Worm (Caenorhabditis elegans): ENCODE data around the gene B0035.18.

DNA sequence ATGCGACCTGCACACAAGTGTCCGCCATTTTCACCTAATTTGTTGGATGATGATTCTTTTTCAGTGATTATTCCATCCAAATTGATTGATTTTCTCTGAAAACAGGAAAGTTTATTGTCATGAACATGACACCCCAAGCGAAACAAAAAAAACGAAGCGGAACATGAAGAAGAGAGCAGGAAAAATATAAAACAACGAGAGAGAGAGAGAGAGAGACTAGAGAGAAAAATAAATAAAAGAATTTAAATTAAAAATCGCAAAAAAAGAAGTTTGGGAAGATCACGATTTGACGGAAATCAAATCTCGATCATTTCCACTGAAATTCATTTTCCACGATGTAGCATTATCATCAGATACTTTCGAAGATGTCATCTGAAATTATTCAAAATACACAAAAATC lies 39.7 kb downstream of the B0035.18 start, which contains the start of gene klp-12:
- TF ChIP-seq lin-14 (GFP tag; optimal IDR thresholded peaks at IDR 0.05) (no peak), fos-1 (tag; optimal IDR thresholded peaks at IDR 0.05) (no peak), mab-9 (GFP tag; IDR thresholded peaks at IDR 0.05) (no peak), lsy-2 (tag; optimal IDR thresholded peaks at IDR 0.05) (no peak), lir-3 (tag; optimal IDR thresholded peaks at IDR 0.05; ENCODE audit: poor library complexity) (no peak), egl-13 (tag; optimal IDR thresholded peaks at IDR 0.05) (no peak), unc-130 (tag; optimal IDR thresholded peaks at IDR 0.05) (no peak), vab-15 (tag; optimal IDR thresholded peaks at IDR 0.05) (no peak), lin-39 (tag; optimal IDR thresholded peaks at IDR 0.05) (no peak)
